Fruit fly (Drosophila melanogaster): ENCODE results near the gene Rat1.

Gene Rat1

DNA sequence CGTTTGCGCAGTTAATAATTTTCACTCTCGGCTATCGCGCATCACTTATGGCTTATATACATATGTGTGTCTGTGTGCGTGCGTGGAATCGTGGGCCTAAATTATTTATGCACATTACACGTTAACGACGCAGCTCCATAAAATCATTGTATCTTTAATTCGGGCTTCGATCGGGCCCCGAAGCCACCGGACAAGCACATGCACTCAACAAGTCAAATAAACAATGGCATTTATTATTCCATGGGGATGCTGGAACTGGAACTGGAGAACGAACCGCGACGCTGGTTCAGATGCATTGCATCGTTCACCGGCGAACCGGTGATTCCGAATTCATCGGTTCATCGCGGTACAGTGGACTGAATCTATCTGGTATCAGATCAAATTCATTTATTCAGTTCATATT, 40.7 kb downstream of the Rat1 start, which contains the start of gene ihog (continued):
- TF ChIP-seq CG30020 (tag; optimal IDR thresholded peaks at IDR 0.05) (peak; percentile 45), CG14710 (tag; optimal IDR thresholded peaks at IDR 0.05) (peak; percentile 16), Kr (GFP tag; optimal IDR thresholded peaks at IDR 0.05) (no peak), Dp (GFP tag; optimal IDR thresholded peaks at IDR 0.05) (peak; percentile 23), slou (GFP tag; optimal IDR thresholded peaks at IDR 0.05) (no peak), Hr39 (optimal IDR thresholded peaks at IDR 0.05) (no peak), CG16813 (GFP tag; IDR thresholded peaks at IDR 0.05; ENCODE audit: partially characterized antibody) (peak; percentile 24; the same call in 1 of the 3 replicates), E2f1 (GFP tag; IDR thresholded peaks at IDR 0.05) (0 out of 2 replicates have a peak, but pooled peaks have one; percentile 6), CG8388 (GFP tag; optimal IDR thresholded peaks at IDR 0.05) (no peak), E2f2 (GFP tag; IDR thresholded peaks at IDR 0.05) (peak; percentile 36; the same call in 1 of the 2 replicates), CG2199 (GFP tag; IDR thresholded peaks at IDR 0.05) (no peak), CG4282 (GFP tag; optimal IDR thresholded peaks at IDR 0.05) (peak; percentile 17), CG3726 (GFP tag; IDR thresholded peaks at IDR 0.05) (no peak), scrt (GFP tag; optimal IDR thresholded peaks at IDR 0.05) (peak; percentile 62), D (optimal IDR thresholded peaks at IDR 0.05) (peak; percentile 40), D (GFP tag; optimal IDR thresholded peaks at IDR 0.05) (no peak), CG17385 (GFP tag; optimal IDR thresholded peaks at IDR 0.05) (peak; percentile 6), vfl (GFP tag; optimal IDR thresholded peaks at IDR 0.05) (no peak), CG34224 (GFP tag; IDR thresholded peaks at IDR 0.05; ENCODE audit: partially characterized antibody) (peak; percentile 52; the same call in 2 of the 3 replicates), chinmo (GFP tag; IDR thresholded peaks at IDR 0.05; ENCODE audit: partially characterized antibody) (peak; percentile 99), CG2712 (tag; optimal IDR thresholded peaks at IDR 0.05) (peak; percentile 37), CG2116 (GFP tag; optimal IDR thresholded peaks at IDR 0.05) (peak; percentile 2), Scr (GFP tag; IDR thresholded peaks at IDR 0.05; ENCODE audit: partially characterized antibody) (peak; percentile 47; the same call in 1 of the 2 replicates), Hmx (GFP tag; optimal IDR thresholded peaks at IDR 0.05) (no peak), chm (GFP tag; IDR thresholded peaks at IDR 0.05) (peak; percentile 15; the same call in 1 of the 2 replicates), Sry-δ (GFP tag; optimal IDR thresholded peaks at IDR 0.05) (peak; percentile 3), MESR4 (GFP tag; optimal IDR thresholded peaks at IDR 0.05) (peak; percentile 78), nom (GFP tag; optimal IDR thresholded peaks at IDR 0.05) (peak; percentile 20), trem (tag; optimal IDR thresholded peaks at IDR 0.05) (peak; percentile 32), org-1 (GFP tag; optimal IDR thresholded peaks at IDR 0.05) (no peak), tna (GFP tag; IDR thresholded peaks at IDR 0.05; ENCODE audit: partially characterized antibody) (peak; percentile 39; the same call in 1 of the 2 replicates), odd (GFP tag; optimal IDR thresholded peaks at IDR 0.05) (no peak), kah (GFP tag; optimal IDR thresholded peaks at IDR 0.05) (peak; percentile 1), HmgZ (tag; optimal IDR thresholded peaks at IDR 0.05) (peak; percentile 13), CG7839 (tag; optimal IDR thresholded peaks at IDR 0.05) (no peak), CG12391 (tag; optimal IDR thresholded peaks at IDR 0.05) (peak; percentile 32), CG13287 (GFP tag; IDR thresholded peaks at IDR 0.05; ENCODE audit: partially characterized antibody) (peak; percentile 70), cato (GFP tag; optimal IDR thresholded peaks at IDR 0.05; ENCODE audit: borderline replicate concordance) (no peak), CG34422 (GFP tag; IDR thresholded peaks at IDR 0.05) (peak; percentile 35; the same call in 1 of the 3 replicates), PHDP (tag; optimal IDR thresholded peaks at IDR 0.05) (peak; percentile 0), sens (GFP tag) (peak; percentile 70), CG14860 (GFP tag; IDR thresholded peaks at IDR 0.05; ENCODE audit: partially characterized antibody) (peak; percentile 66), Adf1 (GFP tag; IDR thresholded peaks at IDR 0.05) (peak; percentile 52; the same call in 1 of the 2 replicates)
